Fruit fly (Drosophila melanogaster): ENCODE data around the gene CG10472.

CG10472 gene

dm6 chr3L:6094697-6095096 is 32.0 kb upstream of the CG10472 start, which contains the start of the genes CG10467 and loj (continued):
- TF ChIP-seq CG43689 (GFP tag; IDR thresholded peaks at IDR 0.05) (peak; percentile 87), CG13775 (GFP tag; optimal IDR thresholded peaks at IDR 0.05) (peak; percentile 96), lov (optimal IDR thresholded peaks at IDR 0.05) (no peak), lov (GFP tag; IDR thresholded peaks at IDR 0.05) (peak; percentile 93; the same call in 2 of the 3 replicates), CG32767 (GFP tag; IDR thresholded peaks at IDR 0.05) (peak; percentile 93), CG15479 (GFP tag; optimal IDR thresholded peaks at IDR 0.05) (peak; percentile 44), CG18011 (GFP tag; optimal IDR thresholded peaks at IDR 0.05) (peak; percentile 86), run (tag; optimal IDR thresholded peaks at IDR 0.05) (peak; percentile 77), CG4328 (GFP tag; optimal IDR thresholded peaks at IDR 0.05) (peak; percentile 91), CG6175 (GFP tag; IDR thresholded peaks at IDR 0.05) (peak; percentile 91), Dfd (GFP tag; optimal IDR thresholded peaks at IDR 0.05) (peak in 1 of 2 experiments; percentile 35), CG18619 (GFP tag; optimal IDR thresholded peaks at IDR 0.05) (peak; percentile 93), dmrt11E (tag; optimal IDR thresholded peaks at IDR 0.05) (peak; percentile 98), wdn (GFP tag; IDR thresholded peaks at IDR 0.05) (peak; percentile 93), CG18476 (GFP tag; optimal IDR thresholded peaks at IDR 0.05) (peak; percentile 83), NC2α (GFP tag; optimal IDR thresholded peaks at IDR 0.05) (no peak), usp (GFP tag; optimal IDR thresholded peaks at IDR 0.05) (no peak), luna (GFP tag; optimal IDR thresholded peaks at IDR 0.05) (peak; percentile 5), CG2712 (tag; optimal IDR thresholded peaks at IDR 0.05) (peak; percentile 95), Dip2 (GFP tag; IDR thresholded peaks at IDR 0.05) (peak; percentile 56; the same call in 1 of the 2 replicates), eve (GFP tag; optimal IDR thresholded peaks at IDR 0.05) (no peak), dmrt99B (tag; optimal IDR thresholded peaks at IDR 0.05) (peak; percentile 93), ERR (GFP tag; optimal IDR thresholded peaks at IDR 0.05) (peak; percentile 16), otp (GFP tag; IDR thresholded peaks at IDR 0.05) (peak; percentile 94), cg (GFP tag; optimal IDR thresholded peaks at IDR 0.05) (no peak), crol (GFP tag; IDR thresholded peaks at IDR 0.05) (peak; percentile 47; the same call in 1 of the 2 replicates), CG17186 (GFP tag; optimal IDR thresholded peaks at IDR 0.05) (peak; percentile 48), hbn (GFP tag; IDR thresholded peaks at IDR 0.05; ENCODE audit: partially characterized antibody) (peak; percentile 63), ash1 (GFP tag; optimal IDR thresholded peaks at IDR 0.05) (peak; percentile 19), CG1603 (tag; optimal IDR thresholded peaks at IDR 0.05) (peak; percentile 51), Rx (GFP tag; IDR thresholded peaks at IDR 0.05) (peak; percentile 94), CG2116 (GFP tag; optimal IDR thresholded peaks at IDR 0.05) (peak; percentile 85), CG12659 (GFP tag; optimal IDR thresholded peaks at IDR 0.05) (peak; percentile 96), abd-A (tag; optimal IDR thresholded peaks at IDR 0.05) (no peak), ttk (GFP tag; IDR thresholded peaks at IDR 0.05) (peak; percentile 98), CG8924 (tag; optimal IDR thresholded peaks at IDR 0.05) (peak; percentile 96), CG30403 (GFP tag; optimal IDR thresholded peaks at IDR 0.05) (peak; percentile 97), Ets97D (GFP tag; optimal IDR thresholded peaks at IDR 0.05) (peak; percentile 65), jing (GFP tag; optimal IDR thresholded peaks at IDR 0.05) (peak; percentile 87), crc (GFP tag; optimal IDR thresholded peaks at IDR 0.05) (peak; percentile 56), sima (GFP tag; optimal IDR thresholded peaks at IDR 0.05) (no peak), inv (GFP tag; IDR thresholded peaks at IDR 0.05; ENCODE audit: partially characterized antibody) (peak; percentile 64), gfzf (GFP tag; optimal IDR thresholded peaks at IDR 0.05) (no peak), CG11723 (GFP tag; optimal IDR thresholded peaks at IDR 0.05) (peak; percentile 87), Drgx (GFP tag; IDR thresholded peaks at IDR 0.05) (peak; percentile 81), CG2120 (GFP tag; optimal IDR thresholded peaks at IDR 0.05) (peak; percentile 95), CG33557 (GFP tag; optimal IDR thresholded peaks at IDR 0.05) (peak; percentile 92), CG33213 (GFP tag; optimal IDR thresholded peaks at IDR 0.05) (peak; percentile 59), ap (GFP tag; IDR thresholded peaks at IDR 0.05) (peak; percentile 92), Ptx1 (GFP tag; IDR thresholded peaks at IDR 0.05) (peak; percentile 99), Dek (tag; optimal IDR thresholded peaks at IDR 0.05) (peak; percentile 93)

Measured in whole organism, embryonic.